Fruit fly (Drosophila melanogaster): ENCODE data around the gene CG31104.
A peak's percentile ranks its signal among the peaks of the same experiment; 100 is the strongest.

The CG31104 gene

dm6 chr3R:25269909-25270308, 15.4 kb upstream of the CG31104 start, which contains the start of the genes CG11889 and CG11891:
Gene CG11889, plus strand, starts transcription at chr3R:25270209.
Gene CG11891, plus strand, starts transcription at chr3R:25270209.
- no peak for TF ChIP-seq lola (GFP tag; optimal IDR thresholded peaks at IDR 0.05)
- TF ChIP-seq Hr78 (GFP tag; optimal IDR thresholded peaks at IDR 0.05) = no peak
- TF ChIP-seq fru (GFP tag; optimal IDR thresholded peaks at IDR 0.05) = no peak
- TF ChIP-seq dsf (GFP tag; optimal IDR thresholded peaks at IDR 0.05; ENCODE audit: borderline replicate concordance) = no peak
- no peak for TF ChIP-seq sv (GFP tag; optimal IDR thresholded peaks at IDR 0.05)
- no peak for TF ChIP-seq woc (GFP tag; optimal IDR thresholded peaks at IDR 0.05)
- no peak for TF ChIP-seq Vsx2 (GFP tag; optimal IDR thresholded peaks at IDR 0.05; ENCODE audit: partially characterized antibody)
- no peak for TF ChIP-seq foxo (GFP tag; optimal IDR thresholded peaks at IDR 0.05)
- no peak for TF ChIP-seq brk (GFP tag; optimal IDR thresholded peaks at IDR 0.05)
- TF ChIP-seq psq (GFP tag; optimal IDR thresholded peaks at IDR 0.05) = no peak
- no peak for TF ChIP-seq tai (GFP tag; optimal IDR thresholded peaks at IDR 0.05)

- no peak for TF ChIP-seq Mio (GFP tag; optimal IDR thresholded peaks at IDR 0.05)
- no peak for TF ChIP-seq lola (GFP tag; optimal IDR thresholded peaks at IDR 0.05)
- TF ChIP-seq br (GFP tag; optimal IDR thresholded peaks at IDR 0.05) = no peak
- TF ChIP-seq Dfd (GFP tag; optimal IDR thresholded peaks at IDR 0.05) = no peak
- TF ChIP-seq CrebA (GFP tag; optimal IDR thresholded peaks at IDR 0.05; ENCODE audit: borderline replicate concordance) = no peak
- TF ChIP-seq N (GFP tag; optimal IDR thresholded peaks at IDR 0.05) = no peak
- TF ChIP-seq Abd-B (GFP tag; optimal IDR thresholded peaks at IDR 0.05) = no peak
- TF ChIP-seq GATAd (GFP tag; optimal IDR thresholded peaks at IDR 0.05) = no peak
- no peak for TF ChIP-seq fru (GFP tag; optimal IDR thresholded peaks at IDR 0.05)
- no peak for TF ChIP-seq CG32264 (GFP tag; optimal IDR thresholded peaks at IDR 0.05)
- no peak for TF ChIP-seq OdsH (GFP tag; optimal IDR thresholded peaks at IDR 0.05)
- no peak for TF ChIP-seq ey (GFP tag; optimal IDR thresholded peaks at IDR 0.05)
- TF ChIP-seq pan (optimal IDR thresholded peaks at IDR 0.05) = no peak
- no peak for TF ChIP-seq Myc (optimal IDR thresholded peaks at IDR 0.05)
- no peak for TF ChIP-seq Hr83 (GFP tag; optimal IDR thresholded peaks at IDR 0.05; ENCODE audit: poor library complexity, severe bottlenecking)
- TF ChIP-seq jim (GFP tag; optimal IDR thresholded peaks at IDR 0.05) = no peak
- TF ChIP-seq dsf (GFP tag; optimal IDR thresholded peaks at IDR 0.05; ENCODE audit: borderline replicate concordance) = no peak
- TF ChIP-seq usp (GFP tag; optimal IDR thresholded peaks at IDR 0.05) = no peak
Observed at dm6 chr3R:25273537-25273936, 11.7 kb upstream of the CG31104 start, which contains the start of gene CG11878. Gene CG11878, plus strand, starts transcription at chr3R:25273837.

DNA sequence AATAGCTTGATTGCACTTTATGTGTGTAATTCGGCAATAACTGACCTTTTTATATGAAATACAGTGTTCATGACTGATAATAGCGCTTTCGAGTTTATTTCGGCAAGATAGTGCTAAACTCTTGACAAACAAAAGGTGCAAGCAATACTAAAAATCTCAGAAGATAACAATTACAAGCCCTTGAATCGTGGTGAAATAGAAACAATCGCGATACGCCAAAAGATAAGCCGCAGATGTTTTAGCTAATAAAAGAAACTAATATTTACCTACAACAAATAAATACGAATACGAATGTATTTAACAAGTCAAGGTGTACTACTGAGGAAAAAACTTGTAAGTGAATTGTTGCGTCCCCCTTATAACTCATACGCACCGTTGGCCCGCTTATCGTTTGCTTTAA, 10.0 kb upstream of the CG31104 start:
- TF ChIP-seq N (GFP tag; optimal IDR thresholded peaks at IDR 0.05) (no peak), h (GFP tag; optimal IDR thresholded peaks at IDR 0.05) (no peak), Hnf4 (GFP tag; optimal IDR thresholded peaks at IDR 0.05) (no peak), Hr78 (GFP tag; optimal IDR thresholded peaks at IDR 0.05) (no peak), rgr (GFP tag; optimal IDR thresholded peaks at IDR 0.05) (no peak)

DNA sequence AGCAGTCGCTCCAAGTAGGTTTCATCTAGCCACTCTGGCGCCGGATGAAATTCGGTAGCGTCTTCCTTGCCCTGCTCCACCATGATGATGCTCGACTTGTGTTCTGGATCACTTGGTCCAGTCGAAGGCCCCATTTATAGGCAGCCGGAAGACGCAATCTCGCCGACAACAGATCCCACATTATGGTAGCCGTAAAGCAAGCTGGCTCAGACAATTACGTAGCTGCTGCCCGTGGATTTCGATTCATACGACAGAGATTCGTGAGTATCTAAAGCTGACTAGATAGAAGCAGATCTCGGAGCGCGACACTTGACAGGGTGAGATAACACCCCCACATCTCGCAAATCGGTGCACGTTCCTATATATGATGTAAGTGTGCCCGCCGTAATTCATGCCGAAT, 8.2 kb upstream of the CG31104 start, which contains the start of gene CG10513:
TSS of gene CG10513 (minus strand) at position 101 of the 400 bp plus-strand sequence.
- TF ChIP-seq CrebA (GFP tag; optimal IDR thresholded peaks at IDR 0.05; ENCODE audit: borderline replicate concordance) = no peak
- TF ChIP-seq Hnf4 (GFP tag; optimal IDR thresholded peaks at IDR 0.05) = no peak
- no peak for TF ChIP-seq sv (GFP tag; optimal IDR thresholded peaks at IDR 0.05)
- no peak for TF ChIP-seq brk (GFP tag; optimal IDR thresholded peaks at IDR 0.05)
- no peak for TF ChIP-seq CG32264 (GFP tag; optimal IDR thresholded peaks at IDR 0.05)
- no peak for TF ChIP-seq Dfd (GFP tag; optimal IDR thresholded peaks at IDR 0.05)
- TF ChIP-seq lola (GFP tag; optimal IDR thresholded peaks at IDR 0.05) = no peak
- TF ChIP-seq sage (GFP tag; optimal IDR thresholded peaks at IDR 0.05) = no peak
- no peak for TF ChIP-seq usp (GFP tag; optimal IDR thresholded peaks at IDR 0.05)
- no peak for TF ChIP-seq HLH106 (tag; optimal IDR thresholded peaks at IDR 0.05)
- no peak for TF ChIP-seq Jra (GFP tag; optimal IDR thresholded peaks at IDR 0.05)
- no peak for TF ChIP-seq br (GFP tag; optimal IDR thresholded peaks at IDR 0.05)
- TF ChIP-seq N (GFP tag; optimal IDR thresholded peaks at IDR 0.05) = no peak
- TF ChIP-seq rgr (GFP tag; optimal IDR thresholded peaks at IDR 0.05) = no peak

dm6 chr3R:25279796-25280350, 5.4 kb upstream of the CG31104 start, which contains the start of gene CG10514:
Gene CG10514, minus strand, starts transcription at chr3R:25279846.
- TF ChIP-seq Hnf4 (GFP tag; optimal IDR thresholded peaks at IDR 0.05) = no peak
- TF ChIP-seq dl (GFP tag; optimal IDR thresholded peaks at IDR 0.05; ENCODE audit: insufficient read depth in 1 of 2, partially characterized antibody in 2 of 2) = no peak
- TF ChIP-seq foxo (GFP tag; optimal IDR thresholded peaks at IDR 0.05) = peak in 1 of 2 experiments; percentile 18
- TF ChIP-seq ey (GFP tag; optimal IDR thresholded peaks at IDR 0.05) = peak; percentile 4
- no peak for TF ChIP-seq Dif (GFP tag; optimal IDR thresholded peaks at IDR 0.05; ENCODE audit: partially characterized antibody)
- no peak for TF ChIP-seq dsf (GFP tag; optimal IDR thresholded peaks at IDR 0.05; ENCODE audit: borderline replicate concordance)
- TF ChIP-seq HLH106 (tag; optimal IDR thresholded peaks at IDR 0.05) = no peak
- peak; percentile 43 for TF ChIP-seq OdsH (GFP tag; optimal IDR thresholded peaks at IDR 0.05)
- TF ChIP-seq sv (GFP tag; optimal IDR thresholded peaks at IDR 0.05) = no peak
- no peak for TF ChIP-seq Dfd (GFP tag; optimal IDR thresholded peaks at IDR 0.05)
- no peak for TF ChIP-seq CG9705 (GFP tag; optimal IDR thresholded peaks at IDR 0.05)
- TF ChIP-seq N (GFP tag; optimal IDR thresholded peaks at IDR 0.05) = no peak
- TF ChIP-seq brk (GFP tag; optimal IDR thresholded peaks at IDR 0.05) = no peak
- no peak for TF ChIP-seq GATAd (GFP tag; optimal IDR thresholded peaks at IDR 0.05)
- TF ChIP-seq lola (GFP tag; optimal IDR thresholded peaks at IDR 0.05) = no peak
- TF ChIP-seq Hr83 (GFP tag; optimal IDR thresholded peaks at IDR 0.05; ENCODE audit: poor library complexity, severe bottlenecking) = peak; percentile 77
- no peak for TF ChIP-seq Jra (GFP tag; optimal IDR thresholded peaks at IDR 0.05)
- TF ChIP-seq rgr (GFP tag; optimal IDR thresholded peaks at IDR 0.05) = peak; percentile 24
- peak; percentile 36 for TF ChIP-seq br (GFP tag; optimal IDR thresholded peaks at IDR 0.05)
- no peak for TF ChIP-seq Hr78 (GFP tag; optimal IDR thresholded peaks at IDR 0.05)
- peak; percentile 13 for TF ChIP-seq fru (GFP tag; optimal IDR thresholded peaks at IDR 0.05)
- peak; percentile 10 for TF ChIP-seq Sp1 (GFP tag; optimal IDR thresholded peaks at IDR 0.05)
- TF ChIP-seq Mio (GFP tag; optimal IDR thresholded peaks at IDR 0.05) = no peak
- TF ChIP-seq jim (GFP tag; optimal IDR thresholded peaks at IDR 0.05) = no peak
- TF ChIP-seq CG32264 (GFP tag; optimal IDR thresholded peaks at IDR 0.05) = no peak
- TF ChIP-seq psq (GFP tag; optimal IDR thresholded peaks at IDR 0.05) = peak; percentile 18
- no peak for TF ChIP-seq usp (GFP tag; optimal IDR thresholded peaks at IDR 0.05)
- no peak for TF ChIP-seq Vsx2 (GFP tag; optimal IDR thresholded peaks at IDR 0.05; ENCODE audit: partially characterized antibody)
